Worm (Caenorhabditis elegans) whole organism, L4 larva: ENCODE data around the gene hlh-30.

Experiments
- D1046.2 ChIP-seq: fragments of 200-800 bp; sonication (Bioruptor generic); IDR thresholded peaks from 2 replicates; pipeline ENCODE4 v1.3.6; 2022; ENCODE audit warnings: missing genetic modification characterization, missing compliant biosample characterization
- F37D6.2 ChIP-seq: sonication (generic microtip); optimal IDR thresholded peaks from 2 replicates; lab custom pipeline; 2016; ENCODE audit warnings: mild to moderate bottlenecking, missing genetic modification characterization, missing compliant biosample characterization
- F44E2.7 ChIP-seq: fragments of 200-800 bp; sonication (Bioruptor generic); IDR thresholded peaks from 2 replicates; pipeline ENCODE4 v2.1.2; 2022; ENCODE audit warnings: missing genetic modification characterization, missing compliant biosample characterization
- R02D3.7 ChIP-seq: fragments of 150-350 bp; sonication (generic microtip); optimal IDR thresholded peaks from 3 replicates; lab custom pipeline; 2014; ENCODE audit warnings: missing biosample characterization, missing genetic modification characterization
- T26A8.4 ChIP-seq: fragments of 200-800 bp; sonication (Bioruptor generic); IDR thresholded peaks from 2 replicates; pipeline ENCODE4 v1.3.6; 2022; ENCODE audit warnings: missing genetic modification characterization, missing compliant biosample characterization
- Y5F2A.4 ChIP-seq: fragments of 200-800 bp; sonication (Bioruptor generic); optimal IDR thresholded peaks from 2 replicates; lab custom pipeline; 2018; ENCODE audit warnings: mild to moderate bottlenecking, missing genetic modification characterization, missing compliant biosample characterization
- Y75B8A.6 ChIP-seq: fragments of 200-800 bp; sonication (Bioruptor generic); IDR thresholded peaks from 2 replicates; pipeline ENCODE4 v1.3.6; 2022; ENCODE audit warnings: missing genetic modification reagents, missing genetic modification characterization, missing compliant biosample characterization
- ZK337.2 ChIP-seq: fragments of 200-800 bp; sonication (Bioruptor generic); IDR thresholded peaks from 2 replicates; pipeline ENCODE4 v1.3.6; 2022; ENCODE audit warnings: missing genetic modification reagents, missing genetic modification characterization, missing compliant biosample characterization
- ceh-20 ChIP-seq: fragments of 200-800 bp; sonication (Bioruptor generic); IDR thresholded peaks from 2 replicates; pipeline ENCODE4 v1.3.6; 2022; ENCODE audit warnings: missing genetic modification reagents, missing genetic modification characterization, missing compliant biosample characterization
- ceh-28 ChIP-seq: fragments of 150-350 bp; optimal IDR thresholded peaks from 2 replicates; lab custom pipeline; 2014; ENCODE audit warnings: missing biosample characterization, missing genetic modification reagents, missing genetic modification characterization
- ceh-44 ChIP-seq: fragments of 200-800 bp; sonication (Bioruptor generic); IDR thresholded peaks from 2 replicates; pipeline ENCODE4 v1.3.6; 2022; ENCODE audit warnings: missing genetic modification reagents, missing genetic modification characterization, missing compliant biosample characterization
- ceh-82 ChIP-seq: sonication (generic microtip); optimal IDR thresholded peaks from 2 replicates; lab custom pipeline; 2017; ENCODE audit warnings: missing biosample characterization, missing genetic modification characterization
- ctbp-1 ChIP-seq: fragments of 200-800 bp; sonication (Bioruptor generic); IDR thresholded peaks from 2 replicates; pipeline ENCODE4 v1.3.6; 2022; ENCODE audit warnings: missing genetic modification reagents, missing genetic modification characterization, missing compliant biosample characterization
- daf-12 ChIP-seq: fragments of 150-350 bp; optimal IDR thresholded peaks from 2 replicates; lab custom pipeline; 2014; ENCODE audit warnings: missing biosample characterization, missing genetic modification reagents, missing genetic modification characterization
- daf-16 ChIP-seq, 3 experiments: sonication (generic microtip); optimal IDR thresholded peaks; 2 replicates each; lab custom pipeline; 2016 to 2017; ENCODE audit warnings: missing genetic modification characterization in 3 of 3, missing genetic modification reagents in 3 of 3, mild to moderate bottlenecking in 2 of 3, missing compliant biosample characterization in 2 of 3, missing biosample characterization in 1 of 3, moderate library complexity in 1 of 3
- daf-19 ChIP-seq: fragments of 200-800 bp; sonication (Bioruptor generic); conservative IDR thresholded peaks from 2 replicates; pipeline ENCODE4 v1.3.6; 2022; ENCODE audit warnings: missing genetic modification characterization, missing compliant biosample characterization
- dmd-6 ChIP-seq: fragments of 200-800 bp; sonication (Bioruptor generic); IDR thresholded peaks from 2 replicates; pipeline ENCODE4 v1.3.6; 2022; ENCODE audit warnings: missing genetic modification reagents, missing genetic modification characterization, missing compliant biosample characterization
- dmd-9 ChIP-seq: fragments of 200-800 bp; sonication (Bioruptor generic); IDR thresholded peaks from 2 replicates; pipeline ENCODE4 v1.3.6; 2022; ENCODE audit warnings: missing genetic modification reagents, missing genetic modification characterization, missing compliant biosample characterization
- dpl-1 ChIP-seq: fragments of 150-350 bp; optimal IDR thresholded peaks from 2 replicates; lab custom pipeline; 2014; ENCODE audit warnings: missing biosample characterization, missing genetic modification reagents, missing genetic modification characterization
- dve-1 ChIP-seq: sonication (generic microtip); optimal IDR thresholded peaks from 2 replicates; lab custom pipeline; 2017; ENCODE audit warnings: antibody characterized with exemption, mild to moderate bottlenecking, missing genetic modification characterization, missing compliant biosample characterization; ENCODE audit not compliant: insufficient read depth
- egl-27 ChIP-seq: sonication (generic microtip); optimal IDR thresholded peaks from 3 replicates; lab custom pipeline; 2017; ENCODE audit warnings: missing biosample characterization, missing genetic modification reagents, missing genetic modification characterization
- egl-43 ChIP-seq: fragments of 200-800 bp; sonication (Bioruptor generic); IDR thresholded peaks from 2 replicates; pipeline ENCODE4 v1.3.6; 2022; ENCODE audit warnings: missing genetic modification reagents, missing genetic modification characterization, missing compliant biosample characterization
- fkh-10 ChIP-seq: fragments of 150-350 bp; optimal IDR thresholded peaks from 2 replicates; lab custom pipeline; 2014; ENCODE audit warnings: missing biosample characterization, missing genetic modification reagents, missing genetic modification characterization
- hlh-11 ChIP-seq: fragments of 200-800 bp; sonication (Bioruptor generic); optimal IDR thresholded peaks from 2 replicates; lab custom pipeline; 2018; ENCODE audit warnings: mild to moderate bottlenecking, missing genetic modification characterization, missing compliant biosample characterization
- hlh-30 ChIP-seq: sonication (generic microtip); optimal IDR thresholded peaks from 2 replicates; lab custom pipeline; 2017; ENCODE audit warnings: antibody characterized with exemption, mild to moderate bottlenecking, missing genetic modification characterization, missing compliant biosample characterization; ENCODE audit not compliant: insufficient read depth
- lim-7 ChIP-seq: fragments of 200-800 bp; sonication (Bioruptor generic); IDR thresholded peaks from 2 replicates; pipeline ENCODE4 v1.3.6; 2022; ENCODE audit warnings: missing genetic modification characterization, missing compliant biosample characterization
- lin-15B ChIP-seq: fragments of 150-350 bp; sonication (generic microtip); optimal IDR thresholded peaks from 3 replicates; lab custom pipeline; 2014; ENCODE audit warnings: missing biosample characterization, missing genetic modification characterization
- lsy-2 ChIP-seq, 2 experiments: fragments of 150-350 bp in 1 of 2; sonication (generic microtip) in 1 of 2; optimal IDR thresholded peaks; 2 replicates each; lab custom pipeline; 2014 to 2017; ENCODE audit warnings: missing biosample characterization in 2 of 2, missing genetic modification characterization in 2 of 2
- madf-5 ChIP-seq, 2 experiments: fragments of 200-800 bp; sonication (Bioruptor generic); IDR thresholded peaks; 2 replicates each; pipeline ENCODE4 v1.3.6; 2022; ENCODE audit warnings: missing compliant biosample characterization in 2 of 2, missing genetic modification characterization in 2 of 2
- madf-9 ChIP-seq: fragments of 200-800 bp; sonication (Bioruptor generic); conservative IDR thresholded peaks from 2 replicates; pipeline ENCODE4 v1.3.6; 2022; ENCODE audit warnings: missing genetic modification reagents, missing genetic modification characterization, missing compliant biosample characterization
- mdl-1 ChIP-seq, 2 experiments: fragments of 150-350 bp in 1 of 2; sonication (generic microtip) in 1 of 2; optimal IDR thresholded peaks; 2 replicates each; lab custom pipeline; 2014 to 2017; ENCODE audit warnings: missing biosample characterization in 2 of 2, missing genetic modification characterization in 2 of 2
- mdt-29 ChIP-seq: fragments of 200-800 bp; sonication (Bioruptor generic); IDR thresholded peaks from 2 replicates; pipeline ENCODE4 v1.3.6; 2022; ENCODE audit warnings: missing genetic modification reagents, missing genetic modification characterization, missing compliant biosample characterization
- mes-2 ChIP-seq: sonication (generic microtip); optimal IDR thresholded peaks from 2 replicates; lab custom pipeline; 2016; ENCODE audit warnings: missing genotype, mild to moderate bottlenecking, missing genetic modification characterization, missing compliant biosample characterization; ENCODE audit not compliant: poor library complexity, severe bottlenecking
- mxl-2 ChIP-seq: fragments of 200-800 bp; sonication (Bioruptor generic); conservative IDR thresholded peaks from 2 replicates; pipeline ENCODE4 v1.3.6; 2022; ENCODE audit warnings: missing genetic modification reagents, missing genetic modification characterization, missing compliant biosample characterization
- nhr-102 ChIP-seq: sonication (generic microtip); optimal IDR thresholded peaks from 2 replicates; lab custom pipeline; 2016; ENCODE audit warnings: mild to moderate bottlenecking, missing genetic modification characterization, moderate library complexity, missing compliant biosample characterization
- nhr-11 ChIP-seq: fragments of 150-350 bp; optimal IDR thresholded peaks from 2 replicates; lab custom pipeline; 2014; ENCODE audit warnings: missing biosample characterization, missing genetic modification characterization
- nhr-111 ChIP-seq: fragments of 200-800 bp; sonication (Bioruptor generic); optimal IDR thresholded peaks from 2 replicates; lab custom pipeline; 2018; ENCODE audit warnings: mild to moderate bottlenecking, missing genetic modification characterization, missing compliant biosample characterization
- nhr-28 ChIP-seq: fragments of 150-350 bp; optimal IDR thresholded peaks from 2 replicates; lab custom pipeline; 2014; ENCODE audit warnings: missing biosample characterization, missing genetic modification characterization
- nhr-41 ChIP-seq: fragments of 200-800 bp; sonication (Bioruptor generic); IDR thresholded peaks from 2 replicates; pipeline ENCODE4 v1.3.6; 2022; ENCODE audit warnings: missing genetic modification reagents, missing genetic modification characterization, missing compliant biosample characterization
- nhr-6 ChIP-seq: fragments of 150-350 bp; optimal IDR thresholded peaks from 2 replicates; lab custom pipeline; 2014; ENCODE audit warnings: missing biosample characterization, missing genetic modification characterization
- nhr-76 ChIP-seq: fragments of 150-350 bp; optimal IDR thresholded peaks from 2 replicates; lab custom pipeline; 2014; ENCODE audit warnings: missing biosample characterization, missing genetic modification characterization
- php-3 ChIP-seq: fragments of 200-800 bp; sonication (Bioruptor generic); IDR thresholded peaks from 2 replicates; pipeline ENCODE4 v1.3.6; 2022; ENCODE audit warnings: missing genetic modification reagents, missing genetic modification characterization, missing compliant biosample characterization
- pqm-1 ChIP-seq: sonication (generic microtip); optimal IDR thresholded peaks from 2 replicates; lab custom pipeline; 2017; ENCODE audit warnings: missing biosample characterization, missing genetic modification characterization
- saeg-2 ChIP-seq: fragments of 200-800 bp; sonication (Bioruptor generic); IDR thresholded peaks from 2 replicates; pipeline ENCODE4 v1.3.6; 2022; ENCODE audit warnings: missing genetic modification reagents, missing genetic modification characterization, missing compliant biosample characterization
- sdz-12 ChIP-seq: fragments of 200-800 bp; sonication (Bioruptor generic); optimal IDR thresholded peaks from 2 replicates; lab custom pipeline; 2018; ENCODE audit warnings: mild to moderate bottlenecking, missing genetic modification characterization, missing compliant biosample characterization
- snpc-4 ChIP-seq: fragments of 150-350 bp; optimal IDR thresholded peaks from 2 replicates; lab custom pipeline; 2014; ENCODE audit warnings: missing biosample characterization, missing genetic modification characterization
- tag-97 ChIP-seq: fragments of 200-800 bp; sonication (Bioruptor generic); IDR thresholded peaks from 2 replicates; pipeline ENCODE4 v1.3.6; 2022; ENCODE audit warnings: missing genetic modification characterization, missing compliant biosample characterization
- tra-1 ChIP-seq: fragments of 200-800 bp; sonication (Bioruptor generic); IDR thresholded peaks from 2 replicates; pipeline ENCODE4 v1.3.6; 2022; ENCODE audit warnings: missing genetic modification reagents, missing genetic modification characterization, missing compliant biosample characterization
- zag-1 ChIP-seq: fragments of 150-350 bp; optimal IDR thresholded peaks from 2 replicates; lab custom pipeline; 2014; ENCODE audit warnings: missing biosample characterization, missing genetic modification characterization
- zip-2 ChIP-seq: fragments of 150-350 bp; optimal IDR thresholded peaks from 2 replicates; lab custom pipeline; 2014; ENCODE audit warnings: missing biosample characterization, missing genetic modification characterization
- ztf-7 ChIP-seq: fragments of 150-350 bp; optimal IDR thresholded peaks from 2 replicates; lab custom pipeline; 2014; ENCODE audit warnings: missing biosample characterization, missing genetic modification characterization

The hlh-30 gene

DNA sequence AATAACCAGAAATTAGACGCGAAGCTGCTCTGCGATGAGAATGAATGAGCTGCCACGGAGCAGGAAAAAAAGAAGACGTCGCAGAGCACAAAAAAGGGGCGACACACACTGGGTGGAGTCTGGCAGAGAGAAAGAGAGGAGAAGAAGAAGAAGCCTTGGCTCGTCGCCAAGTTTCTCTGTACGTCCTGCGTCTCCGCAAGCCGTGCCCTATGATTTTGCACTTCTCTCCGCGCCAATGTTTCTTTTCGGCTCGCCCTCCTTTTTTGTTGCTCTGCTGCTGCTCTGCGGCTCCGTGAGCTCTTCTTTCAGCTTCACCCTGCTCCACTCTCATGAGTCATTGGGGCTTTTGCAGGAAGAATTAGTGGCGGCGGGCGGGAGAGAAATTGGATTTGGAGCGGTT lies at the start of gene hlh-30:
TSS of gene hlh-30 (minus strand) at position 69 of the 400 bp plus-strand sequence.
- TF ChIP-seq fkh-10 (GFP tag; lab: Kevin White, UChicago) (peak; percentile 30), dpl-1 (no peak), mdl-1 (tag; optimal IDR thresholded peaks at IDR 0.05; lab: Kevin White, UChicago) (peak in 1 of 2 experiments; percentile 35), madf-9 (GFP tag; lab: Robert Waterston, UW) (0 out of 2 replicates have a peak, but pooled peaks have one; percentile 37), daf-16 (GFP tag; optimal IDR thresholded peaks at IDR 0.05; lab: Kevin White, UChicago) (no peak), daf-16 (tag; optimal IDR thresholded peaks at IDR 0.05; lab: Kevin White, UChicago) (peak; percentile 12), ztf-7 (tag; lab: Kevin White, UChicago) (no peak), R02D3.7 (tag; lab: Kevin White, UChicago) (no peak), T26A8.4 (GFP tag; lab: Robert Waterston, UW) (no peak), saeg-2 (GFP tag; lab: Robert Waterston, UW) (no peak), ZK337.2 (GFP tag; lab: Robert Waterston, UW) (no peak), nhr-76 (tag; lab: Kevin White, UChicago) (no peak), ctbp-1 (GFP tag; lab: Robert Waterston, UW) (peak; percentile 76), ceh-44 (GFP tag; lab: Robert Waterston, UW) (0 out of 2 replicates have a peak, but pooled peaks have one; percentile 10), madf-5 (GFP tag; IDR thresholded peaks at IDR 0.05; lab: Robert Waterston, UW) (no peak), nhr-102 (no peak), mes-2 (tag; lab: Kevin White, UChicago) (peak; percentile 11), lim-7 (0 out of 2 replicates have a peak, but pooled peaks have one; percentile 25), ceh-28 (tag; lab: Kevin White, UChicago) (no peak), lin-15B (tag; lab: Kevin White, UChicago) (no peak), zag-1 (tag; lab: Kevin White, UChicago) (no peak), dmd-6 (GFP tag; lab: Robert Waterston, UW) (peak; percentile 70), Y75B8A.6 (GFP tag; lab: Robert Waterston, UW) (no peak), mdt-29 (GFP tag; lab: Robert Waterston, UW) (no peak), sdz-12 (GFP tag; lab: Kevin White, UChicago) (no peak), ceh-20 (GFP tag; lab: Robert Waterston, UW) (no peak), nhr-28 (tag; lab: Kevin White, UChicago) (peak; percentile 9), dve-1 (tag; lab: Kevin White, UChicago) (peak; percentile 29), snpc-4 (no peak), dmd-9 (GFP tag; lab: Robert Waterston, UW) (no peak), tra-1 (GFP tag; lab: Robert Waterston, UW) (0 out of 2 replicates have a peak, but pooled peaks have one; percentile 38), Y5F2A.4 (GFP tag; lab: Kevin White, UChicago) (no peak), php-3 (no peak), tag-97 (GFP tag; lab: Robert Waterston, UW) (no peak), hlh-11 (tag; lab: Kevin White, UChicago) (peak; percentile 47), daf-12 (no peak), nhr-111 (GFP tag; lab: Kevin White, UChicago) (no peak), F37D6.2 (peak; percentile 68), egl-43 (GFP tag; lab: Robert Waterston, UW) (peak; percentile 68), D1046.2 (no peak), nhr-11 (peak; percentile 35), nhr-6 (tag; lab: Kevin White, UChicago) (peak; percentile 20), lsy-2 (tag; optimal IDR thresholded peaks at IDR 0.05; lab: Kevin White, UChicago) (peak in 1 of 2 experiments; percentile 71), nhr-41 (GFP tag; lab: Robert Waterston, UW) (no peak), daf-19 (GFP tag; lab: Robert Waterston, UW) (no peak), pqm-1 (tag; lab: Kevin White, UChicago) (no peak), egl-27 (tag; lab: Kevin White, UChicago) (no peak), ceh-82 (tag; lab: Kevin White, UChicago) (no peak), mxl-2 (GFP tag; lab: Robert Waterston, UW) (no peak), hlh-30 (tag; lab: Kevin White, UChicago) (no peak), F44E2.7 (GFP tag; lab: Robert Waterston, UW) (no peak), zip-2 (tag; lab: Kevin White, UChicago) (no peak)
